Worm (Caenorhabditis elegans) whole organism, L4 larva: ENCODE results near the gene grl-20.

Experiments
- D1046.2 ChIP-seq: fragments of 200-800 bp; sonication (Bioruptor generic); IDR thresholded peaks from 2 replicates; pipeline ENCODE4 v1.3.6; 2022; ENCODE audit warnings: missing genetic modification characterization, missing compliant biosample characterization
- T20F7.1 ChIP-seq: fragments of 200-800 bp; sonication (Bioruptor generic); optimal IDR thresholded peaks from 2 replicates; lab custom pipeline; 2018; ENCODE audit warnings: mild to moderate bottlenecking, missing genetic modification characterization, missing compliant biosample characterization
- T26A8.4 ChIP-seq: fragments of 200-800 bp; sonication (Bioruptor generic); IDR thresholded peaks from 2 replicates; pipeline ENCODE4 v1.3.6; 2022; ENCODE audit warnings: missing genetic modification characterization, missing compliant biosample characterization
- Y48G9A.11 ChIP-seq: fragments of 200-800 bp; sonication (Bioruptor generic); IDR thresholded peaks from 2 replicates; pipeline ENCODE4 v1.3.6; 2022; ENCODE audit warnings: missing genetic modification reagents, missing genetic modification characterization, missing compliant biosample characterization
- Y5F2A.4 ChIP-seq: fragments of 200-800 bp; sonication (Bioruptor generic); optimal IDR thresholded peaks from 2 replicates; lab custom pipeline; 2018; ENCODE audit warnings: mild to moderate bottlenecking, missing genetic modification characterization, missing compliant biosample characterization
- aha-1 ChIP-seq: fragments of 150-350 bp; peaks from one replicate; lab custom pipeline; 2014; ENCODE audit warnings: missing biosample characterization, missing genetic modification characterization
- aly-2 ChIP-seq: sonication (generic microtip); optimal IDR thresholded peaks from 2 replicates; lab custom pipeline; 2018; ENCODE audit warnings: missing biosample characterization, missing genetic modification characterization
- arid-1 ChIP-seq: fragments of 200-800 bp; sonication (Bioruptor generic); conservative IDR thresholded peaks from 2 replicates; pipeline ENCODE4 v1.3.6; 2022; ENCODE audit warnings: missing genetic modification reagents, missing genetic modification characterization, missing compliant biosample characterization
- ceh-44 ChIP-seq: fragments of 200-800 bp; sonication (Bioruptor generic); IDR thresholded peaks from 2 replicates; pipeline ENCODE4 v1.3.6; 2022; ENCODE audit warnings: missing genetic modification reagents, missing genetic modification characterization, missing compliant biosample characterization
- ctbp-1 ChIP-seq: fragments of 200-800 bp; sonication (Bioruptor generic); IDR thresholded peaks from 2 replicates; pipeline ENCODE4 v1.3.6; 2022; ENCODE audit warnings: missing genetic modification reagents, missing genetic modification characterization, missing compliant biosample characterization
- daf-12 ChIP-seq: fragments of 150-350 bp; optimal IDR thresholded peaks from 2 replicates; lab custom pipeline; 2014; ENCODE audit warnings: missing biosample characterization, missing genetic modification reagents, missing genetic modification characterization
- daf-19 ChIP-seq: fragments of 200-800 bp; sonication (Bioruptor generic); conservative IDR thresholded peaks from 2 replicates; pipeline ENCODE4 v1.3.6; 2022; ENCODE audit warnings: missing genetic modification characterization, missing compliant biosample characterization
- dmd-8 ChIP-seq: fragments of 200-800 bp; sonication (Bioruptor generic); IDR thresholded peaks from 2 replicates; pipeline ENCODE4 v1.3.6; 2022; ENCODE audit warnings: missing genetic modification characterization, missing compliant biosample characterization
- dve-1 ChIP-seq: sonication (generic microtip); optimal IDR thresholded peaks from 2 replicates; lab custom pipeline; 2017; ENCODE audit warnings: antibody characterized with exemption, mild to moderate bottlenecking, missing genetic modification characterization, missing compliant biosample characterization; ENCODE audit not compliant: insufficient read depth
- egl-43 ChIP-seq: fragments of 200-800 bp; sonication (Bioruptor generic); IDR thresholded peaks from 2 replicates; pipeline ENCODE4 v1.3.6; 2022; ENCODE audit warnings: missing genetic modification reagents, missing genetic modification characterization, missing compliant biosample characterization
- fkh-10 ChIP-seq: fragments of 150-350 bp; optimal IDR thresholded peaks from 2 replicates; lab custom pipeline; 2014; ENCODE audit warnings: missing biosample characterization, missing genetic modification reagents, missing genetic modification characterization
- gei-8 ChIP-seq: fragments of 200-800 bp; sonication (Bioruptor generic); optimal IDR thresholded peaks from 2 replicates; lab custom pipeline; 2018; ENCODE audit warnings: mild to moderate bottlenecking, missing genetic modification characterization, missing compliant biosample characterization
- hif-1 ChIP-seq, 2 experiments: sonication (generic microtip); optimal IDR thresholded peaks; 2 replicates each; lab custom pipeline; 2016 to 2017; ENCODE audit warnings: missing compliant biosample characterization in 2 of 2, missing genetic modification characterization in 2 of 2, missing genetic modification reagents in 2 of 2, missing genotype in 2 of 2, mild to moderate bottlenecking in 1 of 2
- lsy-2 ChIP-seq, 2 experiments: fragments of 150-350 bp in 1 of 2; sonication (generic microtip) in 1 of 2; optimal IDR thresholded peaks; 2 replicates each; lab custom pipeline; 2014 to 2017; ENCODE audit warnings: missing biosample characterization in 2 of 2, missing genetic modification characterization in 2 of 2
- mdt-29 ChIP-seq: fragments of 200-800 bp; sonication (Bioruptor generic); IDR thresholded peaks from 2 replicates; pipeline ENCODE4 v1.3.6; 2022; ENCODE audit warnings: missing genetic modification reagents, missing genetic modification characterization, missing compliant biosample characterization
- mxl-3 ChIP-seq: fragments of 200-800 bp; sonication (Bioruptor generic); optimal IDR thresholded peaks from 2 replicates; lab custom pipeline; 2018; ENCODE audit warnings: mild to moderate bottlenecking, missing genetic modification characterization, missing compliant biosample characterization
- nhr-10 ChIP-seq: fragments of 150-350 bp; optimal IDR thresholded peaks from 2 replicates; lab custom pipeline; 2014; ENCODE audit warnings: missing biosample characterization, missing genetic modification characterization
- nhr-11 ChIP-seq: fragments of 150-350 bp; optimal IDR thresholded peaks from 2 replicates; lab custom pipeline; 2014; ENCODE audit warnings: missing biosample characterization, missing genetic modification characterization
- nhr-237 ChIP-seq: sonication (generic microtip); optimal IDR thresholded peaks from 2 replicates; lab custom pipeline; 2017; ENCODE audit warnings: missing biosample characterization, missing genetic modification characterization
- nhr-41 ChIP-seq: fragments of 200-800 bp; sonication (Bioruptor generic); IDR thresholded peaks from 2 replicates; pipeline ENCODE4 v1.3.6; 2022; ENCODE audit warnings: missing genetic modification reagents, missing genetic modification characterization, missing compliant biosample characterization
- nhr-6 ChIP-seq: fragments of 150-350 bp; optimal IDR thresholded peaks from 2 replicates; lab custom pipeline; 2014; ENCODE audit warnings: missing biosample characterization, missing genetic modification characterization
- pha-4 ChIP-seq, 2 experiments: fragments of 150-350 bp in 1 of 2; fragments of 200-800 bp in 1 of 2; sonication (Bioruptor generic) in 1 of 2; IDR thresholded peaks in 1 of 2; optimal IDR thresholded peaks in 1 of 2; 2 replicates each; pipeline versions ENCODE4 v1.3.6 to Lab custom; 2014 to 2022; ENCODE audit warnings: missing genetic modification characterization in 2 of 2, missing genetic modification reagents in 2 of 2, missing biosample characterization in 1 of 2, missing compliant biosample characterization in 1 of 2
- saeg-2 ChIP-seq: fragments of 200-800 bp; sonication (Bioruptor generic); IDR thresholded peaks from 2 replicates; pipeline ENCODE4 v1.3.6; 2022; ENCODE audit warnings: missing genetic modification reagents, missing genetic modification characterization, missing compliant biosample characterization
- sdz-12 ChIP-seq: fragments of 200-800 bp; sonication (Bioruptor generic); optimal IDR thresholded peaks from 2 replicates; lab custom pipeline; 2018; ENCODE audit warnings: mild to moderate bottlenecking, missing genetic modification characterization, missing compliant biosample characterization
- set-16 ChIP-seq: fragments of 200-800 bp; sonication (Bioruptor generic); IDR thresholded peaks from 2 replicates; pipeline ENCODE4 v1.3.6; 2022; ENCODE audit warnings: missing genetic modification reagents, missing genetic modification characterization, missing compliant biosample characterization
- snpc-1.2 ChIP-seq: fragments of 200-800 bp; sonication (Bioruptor generic); IDR thresholded peaks from 2 replicates; pipeline ENCODE4 v1.3.6; 2022; ENCODE audit warnings: missing genetic modification reagents, missing genetic modification characterization, missing compliant biosample characterization
- spr-1 ChIP-seq: sonication (generic microtip); optimal IDR thresholded peaks from 2 replicates; lab custom pipeline; 2016; ENCODE audit warnings: mild to moderate bottlenecking, missing genetic modification characterization, missing compliant biosample characterization
- tra-1 ChIP-seq: fragments of 200-800 bp; sonication (Bioruptor generic); IDR thresholded peaks from 2 replicates; pipeline ENCODE4 v1.3.6; 2022; ENCODE audit warnings: missing genetic modification reagents, missing genetic modification characterization, missing compliant biosample characterization
- unc-62 ChIP-seq, 3 experiments: fragments of 150-350 bp in 1 of 3; sonication (generic microtip); optimal IDR thresholded peaks in 2 of 3; peaks in 1 of 3; 1 replicate in 1 of 3; 2 replicates in 2 of 3; lab custom pipeline; 2014 to 2017; ENCODE audit warnings: missing biosample characterization in 3 of 3, missing genetic modification characterization in 3 of 3, missing genetic modification reagents in 3 of 3, missing genotype in 1 of 3
- vab-7 ChIP-seq: fragments of 200-800 bp; sonication (Bioruptor generic); IDR thresholded peaks from 2 replicates; pipeline ENCODE4 v1.3.6; 2022; ENCODE audit warnings: missing genetic modification reagents, missing genetic modification characterization, missing compliant biosample characterization
- zfp-3 ChIP-seq: fragments of 200-800 bp; sonication (Bioruptor generic); conservative IDR thresholded peaks from 2 replicates; pipeline ENCODE4 v1.3.6; 2022; ENCODE audit warnings: missing genetic modification reagents, missing genetic modification characterization, missing compliant biosample characterization

grl-20 gene

ce11 chrIV:2177545-2177944, 48.9 kb upstream of the grl-20 start, which contains the start of gene hrpu-2 (continued):
- TF ChIP-seq ceh-44 (GFP tag; lab: Robert Waterston, UW) (no peak), nhr-11 (tag; lab: Kevin White, UChicago) (peak; percentile 38), nhr-41 (GFP tag; lab: Robert Waterston, UW) (no peak), nhr-6 (tag; lab: Kevin White, UChicago) (peak; percentile 11), T26A8.4 (GFP tag; lab: Robert Waterston, UW) (peak; percentile 79), T20F7.1 (GFP tag; lab: Kevin White, UChicago) (no peak), pha-4 (GFP tag; IDR thresholded peaks at IDR 0.05; lab: Robert Waterston, UW) (peak; percentile 67; the same call in 1 of the 2 replicates), pha-4 (tag; optimal IDR thresholded peaks at IDR 0.05; lab: Kevin White, UChicago) (no peak), daf-12 (tag; lab: Kevin White, UChicago) (no peak), spr-1 (tag; lab: Kevin White, UChicago) (peak; percentile 65), nhr-237 (tag; lab: Kevin White, UChicago) (no peak), fkh-10 (peak; percentile 41), tra-1 (GFP tag; lab: Robert Waterston, UW) (peak; percentile 78; the same call in 1 of the 2 replicates), lsy-2 (tag; optimal IDR thresholded peaks at IDR 0.05; lab: Kevin White, UChicago) (peak; percentile 25 to 90)

ce11 chrIV:2175291-2175690, 46.6 kb upstream of the grl-20 start, which contains the start of gene C54E4.1:
Gene C54E4.1, plus strand, starts transcription at chrIV:2175591.
- TF ChIP-seq Y48G9A.11 (GFP tag; lab: Robert Waterston, UW), result no peak
- peak; percentile 37; the same call in 1 of the 2 replicates for TF ChIP-seq set-16
- TF ChIP-seq tra-1 (GFP tag; lab: Robert Waterston, UW), result 0 out of 2 replicates have a peak, but pooled peaks have one; percentile 38

- no peak for TF ChIP-seq daf-12 (tag; lab: Kevin White, UChicago)
- peak; percentile 28 for TF ChIP-seq fkh-10
- no peak for TF ChIP-seq nhr-10 (tag; lab: Kevin White, UChicago)
- TF ChIP-seq aha-1 (tag; lab: Kevin White, UChicago), result peak; percentile 4
- peak; percentile 49; the same call in 1 of the 2 replicates for TF ChIP-seq ctbp-1 (GFP tag; lab: Robert Waterston, UW)
Measured at ce11 chrIV:2172880-2173279, 44.2 kb upstream of the grl-20 start.

DNA sequence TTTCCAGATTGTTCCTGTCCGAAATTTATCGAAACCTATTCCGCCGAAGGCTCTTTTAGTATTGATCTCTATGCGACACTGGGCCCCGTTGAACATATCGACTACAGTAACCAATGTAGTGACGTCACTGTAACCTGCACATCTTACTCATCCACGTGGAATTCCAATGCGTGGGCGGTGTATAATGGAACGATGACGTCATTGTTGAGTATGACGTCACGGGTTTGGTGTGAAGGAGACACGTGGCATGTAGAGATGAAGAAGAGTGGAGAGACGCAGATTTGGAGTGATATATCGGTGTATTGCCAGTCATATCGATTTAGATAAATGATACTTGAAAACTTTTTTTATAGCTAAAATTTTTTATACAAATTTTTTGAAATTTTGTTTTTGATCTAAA, 41.7 kb upstream of the grl-20 start:
- TF ChIP-seq hif-1 (tag; optimal IDR thresholded peaks at IDR 0.05; lab: Kevin White, UChicago) (no peak), sdz-12 (GFP tag; lab: Kevin White, UChicago) (no peak), pha-4 (GFP tag; IDR thresholded peaks at IDR 0.05; lab: Robert Waterston, UW) (no peak), pha-4 (tag; optimal IDR thresholded peaks at IDR 0.05; lab: Kevin White, UChicago) (no peak), zfp-3 (GFP tag; lab: Robert Waterston, UW) (no peak), dmd-8 (no peak), mdt-29 (GFP tag; lab: Robert Waterston, UW) (no peak), dve-1 (tag; lab: Kevin White, UChicago) (no peak), arid-1 (no peak), gei-8 (GFP tag; lab: Kevin White, UChicago) (no peak), vab-7 (GFP tag; lab: Robert Waterston, UW) (no peak), Y5F2A.4 (GFP tag; lab: Kevin White, UChicago) (no peak)
- TF ChIP-seq, all 104 proteins: peak for 0

DNA sequence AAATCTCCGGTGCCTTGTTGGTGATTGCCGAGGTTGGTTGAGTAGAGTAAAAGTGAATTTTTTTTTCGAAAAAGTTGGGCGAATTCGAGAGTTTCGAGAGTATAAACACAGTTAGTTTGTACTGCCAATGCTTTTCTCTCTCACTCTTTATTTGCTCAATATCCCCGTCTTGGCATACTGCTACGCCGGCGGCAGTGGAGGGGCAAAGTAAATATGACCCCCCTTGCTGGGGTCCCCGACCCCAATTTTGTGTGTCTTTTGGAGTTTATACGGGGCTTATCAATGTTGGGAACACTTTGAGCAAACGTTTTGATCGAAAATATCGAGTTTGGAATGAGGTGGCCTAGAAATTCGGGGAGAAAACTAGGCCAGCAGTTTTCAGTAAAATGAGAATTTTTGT, 39.9 kb upstream of the grl-20 start, which contains the start of gene C54E4.4:
TSS of gene C54E4.4 (minus strand) at position 101 of the 400 bp plus-strand sequence.
- no peak for TF ChIP-seq mxl-3
- no peak for TF ChIP-seq ctbp-1 (GFP tag; lab: Robert Waterston, UW)
- no peak for TF ChIP-seq mdt-29 (GFP tag; lab: Robert Waterston, UW)
- TF ChIP-seq snpc-1.2 (GFP tag; lab: Robert Waterston, UW), result no peak
- TF ChIP-seq D1046.2 (GFP tag; lab: Robert Waterston, UW), result no peak
- no peak for TF ChIP-seq daf-19 (GFP tag; lab: Robert Waterston, UW)
- no peak for TF ChIP-seq aly-2 (tag; lab: Kevin White, UChicago)
- TF ChIP-seq unc-62 (GFP tag; optimal IDR thresholded peaks at IDR 0.05 in 1 of 2; lab: Kevin White, UChicago), result no peak
- TF ChIP-seq unc-62 (tag; optimal IDR thresholded peaks at IDR 0.05; lab: Kevin White, UChicago), result no peak
- no peak for TF ChIP-seq dmd-8
- TF ChIP-seq egl-43 (GFP tag; lab: Robert Waterston, UW), result no peak
- no peak for TF ChIP-seq saeg-2 (GFP tag; lab: Robert Waterston, UW)
- TF ChIP-seq Y48G9A.11 (GFP tag; lab: Robert Waterston, UW), result no peak
